Worm (Caenorhabditis elegans) whole organism, L3 larva: ENCODE measurements around the gene W01B6.5.

Source experiments
- ceh-82 ChIP-seq: fragments of 150-350 bp; optimal IDR thresholded peaks from 2 replicates; lab custom pipeline; 2014; ENCODE audit warnings: missing biosample characterization, missing genetic modification characterization
- daf-12 ChIP-seq: fragments of 150-350 bp; optimal IDR thresholded peaks from 2 replicates; lab custom pipeline; 2014; ENCODE audit warnings: missing biosample characterization, missing genetic modification reagents, missing genetic modification characterization
- fos-1 ChIP-seq: fragments of 150-350 bp; optimal IDR thresholded peaks from 2 replicates; lab custom pipeline; 2014; ENCODE audit warnings: missing biosample characterization, missing genetic modification characterization
- mdl-1 ChIP-seq: fragments of 150-350 bp; optimal IDR thresholded peaks from 2 replicates; lab custom pipeline; 2014; ENCODE audit warnings: missing biosample characterization, missing genetic modification characterization
- nhr-11 ChIP-seq: fragments of 150-350 bp; optimal IDR thresholded peaks from 2 replicates; lab custom pipeline; 2014; ENCODE audit warnings: missing biosample characterization, missing genetic modification characterization
- nhr-237 ChIP-seq: fragments of 150-350 bp; optimal IDR thresholded peaks from 2 replicates; lab custom pipeline; 2014; ENCODE audit warnings: missing biosample characterization, missing genetic modification characterization
- nhr-25 ChIP-seq: sonication (generic microtip); optimal IDR thresholded peaks from 2 replicates; lab custom pipeline; 2017; ENCODE audit warnings: missing biosample characterization, missing genetic modification characterization
- nhr-77 ChIP-seq: fragments of 150-350 bp; optimal IDR thresholded peaks from 2 replicates; lab custom pipeline; 2014; ENCODE audit warnings: missing biosample characterization, missing genetic modification characterization
- pqm-1 ChIP-seq: fragments of 150-350 bp; optimal IDR thresholded peaks from 2 replicates; lab custom pipeline; 2017; ENCODE audit warnings: missing biosample characterization, missing genetic modification characterization, inconsistent platforms
- snpc-4 ChIP-seq: fragments of 150-350 bp; optimal IDR thresholded peaks from 2 replicates; lab custom pipeline; 2014; ENCODE audit warnings: missing biosample characterization, missing genetic modification characterization
- unc-39 ChIP-seq: sonication (generic microtip); optimal IDR thresholded peaks from 4 replicates; lab custom pipeline; 2017; ENCODE audit warnings: missing biosample characterization, missing genetic modification characterization
- ztf-11 ChIP-seq: fragments of 150-350 bp; optimal IDR thresholded peaks from 2 replicates; lab custom pipeline; 2014; ENCODE audit warnings: missing biosample characterization, missing genetic modification characterization

DNA sequence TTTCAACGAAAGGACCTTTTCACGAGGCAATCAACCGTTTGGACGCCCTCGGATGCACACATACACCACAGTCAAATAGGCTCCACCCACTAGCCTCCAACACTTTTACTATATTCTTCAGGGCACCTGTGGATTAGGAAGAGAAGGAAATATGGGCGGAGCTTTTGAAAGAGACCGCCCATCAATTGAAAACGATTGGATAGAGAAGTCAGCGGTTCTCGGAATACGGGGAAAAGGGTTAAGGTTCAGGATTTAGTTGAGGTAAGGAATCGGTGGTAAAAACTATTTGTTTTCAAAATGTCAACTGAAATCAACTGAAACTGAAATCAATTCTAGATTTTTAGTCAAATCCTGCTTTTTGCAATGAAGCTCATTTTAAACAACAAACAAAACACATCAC is 34.4 kb downstream of the W01B6.5 start, which contains the start of gene egl-38:
- TF ChIP-seq nhr-25 = no peak
- TF ChIP-seq pqm-1 (tag; lab: Kevin White, UChicago) = no peak
- TF ChIP-seq nhr-237 (tag; lab: Kevin White, UChicago) = no peak
- TF ChIP-seq snpc-4 (tag; lab: Kevin White, UChicago) = no peak
- TF ChIP-seq ceh-82 (tag; lab: Kevin White, UChicago) = no peak
- TF ChIP-seq fos-1 (tag; lab: Kevin White, UChicago) = no peak
- TF ChIP-seq nhr-77 (tag; lab: Kevin White, UChicago) = no peak
- no peak for TF ChIP-seq daf-12
- no peak for TF ChIP-seq mdl-1 (tag; lab: Kevin White, UChicago)
- TF ChIP-seq unc-39 (tag; lab: Kevin White, UChicago) = no peak
- no peak for TF ChIP-seq nhr-11 (tag; lab: Kevin White, UChicago)
- TF ChIP-seq ztf-11 = no peak
